Worm (Caenorhabditis elegans) whole organism, L1 larva: Measurements from ENCODE around the gene R107.9.

ENCODE experiments used
- ceh-82 ChIP-seq, 3 experiments: fragments of 150-350 bp in 1 of 3; sonication (generic microtip) in 2 of 3; optimal IDR thresholded peaks; 2 replicates each; lab custom pipeline; 2014 to 2017; ENCODE audit warnings: missing biosample characterization in 3 of 3, missing genetic modification characterization in 3 of 3
- dpl-1 ChIP-seq, 3 experiments: fragments of 150-350 bp in 2 of 3; sonication (generic microtip) in 1 of 3; optimal IDR thresholded peaks; 2 replicates each; lab custom pipeline; 2014 to 2017; ENCODE audit warnings: missing biosample characterization in 3 of 3, missing genetic modification characterization in 3 of 3, missing genetic modification reagents in 3 of 3
- fkh-10 ChIP-seq: sonication (generic microtip); optimal IDR thresholded peaks from 2 replicates; lab custom pipeline; 2017; ENCODE audit warnings: missing biosample characterization, missing genetic modification reagents, missing genetic modification characterization
- fos-1 ChIP-seq: fragments of 150-350 bp; optimal IDR thresholded peaks from 2 replicates; lab custom pipeline; 2014; ENCODE audit warnings: missing biosample characterization, missing genetic modification characterization
- mdl-1 ChIP-seq, 2 experiments: fragments of 150-350 bp; optimal IDR thresholded peaks; 2 replicates each; lab custom pipeline; 2014 to 2017; ENCODE audit warnings: missing biosample characterization in 2 of 2, missing genetic modification characterization in 2 of 2, inconsistent platforms in 1 of 2
- nhr-71 ChIP-seq: sonication (generic microtip); optimal IDR thresholded peaks from 2 replicates; lab custom pipeline; 2016; ENCODE audit warnings: mild to moderate bottlenecking, missing genetic modification characterization, moderate library complexity, missing compliant biosample characterization
- nhr-77 ChIP-seq: fragments of 150-350 bp; optimal IDR thresholded peaks from 2 replicates; lab custom pipeline; 2014; ENCODE audit warnings: missing biosample characterization, missing genetic modification characterization
- pqm-1 ChIP-seq: sonication (generic microtip); optimal IDR thresholded peaks from 3 replicates; lab custom pipeline; 2017; ENCODE audit warnings: missing biosample characterization, missing genetic modification characterization
- snpc-4 ChIP-seq: fragments of 150-350 bp; optimal IDR thresholded peaks from 2 replicates; lab custom pipeline; 2014; ENCODE audit warnings: missing biosample characterization, missing genetic modification characterization

ce11 chrIII:9084329-9084728 lies 46.6 kb downstream of the R107.9 start:
- TF ChIP-seq fkh-10: no peak
- TF ChIP-seq ceh-82 (tag; optimal IDR thresholded peaks at IDR 0.05; lab: Kevin White, UChicago): no peak
- TF ChIP-seq pqm-1 (tag; lab: Kevin White, UChicago): no peak
- TF ChIP-seq fos-1: no peak
- TF ChIP-seq dpl-1 (GFP tag; optimal IDR thresholded peaks at IDR 0.05; lab: Kevin White, UChicago): no peak
- no peak for TF ChIP-seq mdl-1 (tag; optimal IDR thresholded peaks at IDR 0.05; lab: Kevin White, UChicago)
- TF ChIP-seq snpc-4: no peak
- no peak for TF ChIP-seq nhr-77 (tag; lab: Kevin White, UChicago)
- TF ChIP-seq nhr-71 (tag; lab: Kevin White, UChicago): peak; percentile 27
